Fruit fly (Drosophila melanogaster): ENCODE results near the gene beta-Spec.

Gene beta-Spec

dm6 chrX:17713740-17714135, 56.6 kb downstream of the beta-Spec start:
- TF ChIP-seq CG17801 (GFP tag; optimal IDR thresholded peaks at IDR 0.05; ENCODE audit: partially characterized antibody), result no peak

- TF ChIP-seq CG17801 (GFP tag; optimal IDR thresholded peaks at IDR 0.05; ENCODE audit: partially characterized antibody), result no peak
Observed at dm6 chrX:17714976-17715375, 57.8 kb downstream of the beta-Spec start.

- TF ChIP-seq CG17801 (GFP tag; optimal IDR thresholded peaks at IDR 0.05; ENCODE audit: partially characterized antibody), result no peak
Observed at dm6 chrX:17716814-17717565, 59.8 kb downstream of the beta-Spec start.

- TF ChIP-seq CG17801 (GFP tag; optimal IDR thresholded peaks at IDR 0.05; ENCODE audit: partially characterized antibody), result no peak
Observed at dm6 chrX:17718423-17718822, 61.3 kb downstream of the beta-Spec start.

All from ovary, adult (tissue).